Worm (Caenorhabditis elegans) whole organism, early embryonic: ENCODE measurements around the gene snpc-1.3.

Experiments used
- B0310.2 ChIP-seq: sonication (generic microtip); optimal IDR thresholded peaks from 2 replicates; lab custom pipeline; 2016; ENCODE audit warnings: mild to moderate bottlenecking, missing genetic modification characterization, missing compliant biosample characterization
- ama-1 ChIP-seq: fragments of 150-350 bp; optimal IDR thresholded peaks from 2 replicates; lab custom pipeline; 2014
- flt-1 ChIP-seq: fragments of 200-800 bp; sonication (Bioruptor generic); IDR thresholded peaks from 2 replicates; pipeline ENCODE4 v1.3.6; 2022; ENCODE audit warnings: missing genetic modification characterization, missing compliant biosample characterization
- hmg-4 ChIP-seq: fragments of 200-800 bp; sonication (Bioruptor generic); optimal IDR thresholded peaks from 2 replicates; lab custom pipeline; 2018; ENCODE audit warnings: mild to moderate bottlenecking, missing genetic modification characterization, missing compliant biosample characterization
- pes-1 ChIP-seq: fragments of 200-800 bp; sonication (Bioruptor generic); IDR thresholded peaks from 2 replicates; pipeline ENCODE4 v1.3.6; 2022; ENCODE audit warnings: missing genetic modification reagents, missing genetic modification characterization, missing compliant biosample characterization
- scrt-1 ChIP-seq: fragments of 200-800 bp; sonication (Bioruptor generic); IDR thresholded peaks from 2 replicates; pipeline ENCODE4 v1.3.6; 2022; ENCODE audit warnings: missing genetic modification characterization, missing compliant biosample characterization
- tbx-37 ChIP-seq: fragments of 200-800 bp; sonication (Bioruptor generic); conservative IDR thresholded peaks from 2 replicates; pipeline ENCODE4 v1.3.6; 2022; ENCODE audit warnings: missing genetic modification reagents, missing genetic modification characterization, missing compliant biosample characterization

- TF ChIP-seq ama-1 (lab: Kevin White, UChicago) (no peak), scrt-1 (no peak), hmg-4 (GFP tag; lab: Kevin White, UChicago) (no peak), B0310.2 (tag; lab: Kevin White, UChicago) (no peak), tbx-37 (GFP tag; lab: Robert Waterston, UW) (no peak), flt-1 (no peak), pes-1 (GFP tag; lab: Robert Waterston, UW) (no peak)
Measured at ce11 chrV:5405053-5405452, 33.9 kb downstream of the snpc-1.3 start, which contains the start of gene dmsr-7.
